Worm (Caenorhabditis elegans) whole organism, L3 larva: ENCODE data around the gene C25E10.5.
A peak's percentile ranks its signal among the peaks of the same experiment; 100 is the strongest.

Experiments used
- ceh-82 ChIP-seq: fragments of 150-350 bp; optimal IDR thresholded peaks from 2 replicates; lab custom pipeline; 2014; ENCODE audit warnings: missing biosample characterization, missing genetic modification characterization
- daf-12 ChIP-seq: fragments of 150-350 bp; optimal IDR thresholded peaks from 2 replicates; lab custom pipeline; 2014; ENCODE audit warnings: missing biosample characterization, missing genetic modification reagents, missing genetic modification characterization
- elt-1 ChIP-seq: fragments of 150-350 bp; optimal IDR thresholded peaks from 2 replicates; lab custom pipeline; 2014; ENCODE audit warnings: missing biosample characterization, missing genetic modification characterization
- elt-2 ChIP-seq: sonication (generic microtip); optimal IDR thresholded peaks from 2 replicates; lab custom pipeline; 2016; ENCODE audit warnings: missing genetic modification reagents, mild to moderate bottlenecking, missing genetic modification characterization, missing compliant biosample characterization
- hmg-11 ChIP-seq: sonication (generic microtip); optimal IDR thresholded peaks from 2 replicates; lab custom pipeline; 2016; ENCODE audit warnings: missing genetic modification characterization, missing compliant biosample characterization
- mdl-1 ChIP-seq: fragments of 150-350 bp; optimal IDR thresholded peaks from 2 replicates; lab custom pipeline; 2014; ENCODE audit warnings: missing biosample characterization, missing genetic modification characterization
- nhr-11 ChIP-seq: fragments of 150-350 bp; optimal IDR thresholded peaks from 2 replicates; lab custom pipeline; 2014; ENCODE audit warnings: missing biosample characterization, missing genetic modification characterization
- nhr-237 ChIP-seq: fragments of 150-350 bp; optimal IDR thresholded peaks from 2 replicates; lab custom pipeline; 2014; ENCODE audit warnings: missing biosample characterization, missing genetic modification characterization
- nhr-28 ChIP-seq: fragments of 150-350 bp; optimal IDR thresholded peaks from 2 replicates; lab custom pipeline; 2014; ENCODE audit warnings: missing biosample characterization, missing genetic modification characterization
- nhr-76 ChIP-seq: fragments of 150-350 bp; sonication (generic microtip); optimal IDR thresholded peaks from 5 replicates; lab custom pipeline; 2014; ENCODE audit warnings: missing biosample characterization, missing genetic modification characterization
- nhr-77 ChIP-seq: fragments of 150-350 bp; optimal IDR thresholded peaks from 2 replicates; lab custom pipeline; 2014; ENCODE audit warnings: missing biosample characterization, missing genetic modification characterization
- pha-4 ChIP-seq: fragments of 150-350 bp; optimal IDR thresholded peaks from 2 replicates; lab custom pipeline; 2014; ENCODE audit warnings: missing biosample characterization, missing genetic modification reagents, missing genetic modification characterization
- snpc-4 ChIP-seq: fragments of 150-350 bp; optimal IDR thresholded peaks from 2 replicates; lab custom pipeline; 2014; ENCODE audit warnings: missing biosample characterization, missing genetic modification characterization
- ztf-11 ChIP-seq: fragments of 150-350 bp; optimal IDR thresholded peaks from 2 replicates; lab custom pipeline; 2014; ENCODE audit warnings: missing biosample characterization, missing genetic modification characterization

ce11 chrV:9079965-9080432 is 49.7 kb downstream of the C25E10.5 start:
- no peak for TF ChIP-seq daf-12
- no peak for TF ChIP-seq mdl-1 (tag; lab: Kevin White, UChicago)
- TF ChIP-seq snpc-4 (tag; lab: Kevin White, UChicago): no peak
- no peak for TF ChIP-seq nhr-28 (tag; lab: Kevin White, UChicago)
- no peak for TF ChIP-seq ztf-11 (tag; lab: Kevin White, UChicago)
- no peak for TF ChIP-seq nhr-11 (tag; lab: Kevin White, UChicago)
- TF ChIP-seq elt-1 (tag; lab: Kevin White, UChicago): no peak
- TF ChIP-seq nhr-77 (tag; lab: Kevin White, UChicago): no peak
- peak; percentile 99 for TF ChIP-seq elt-2 (tag; lab: Kevin White, UChicago)
- TF ChIP-seq nhr-76 (tag; lab: Kevin White, UChicago): no peak
- no peak for TF ChIP-seq hmg-11 (tag; lab: Kevin White, UChicago)
- peak; percentile 62 for TF ChIP-seq pha-4 (tag; lab: Kevin White, UChicago)
- no peak for TF ChIP-seq ceh-82 (tag; lab: Kevin White, UChicago)
- TF ChIP-seq nhr-237: no peak
